Fruit fly (Drosophila melanogaster) whole organism, wandering third instar larva: Measurements from ENCODE around the gene CG14277.

Experiments used
- CrebA ChIP-seq: fragments of 200-800 bp; sonication (Bioruptor generic); optimal IDR thresholded peaks from 2 replicates; lab custom pipeline; 2016; ENCODE audit warnings: missing biosample characterization, mild to moderate bottlenecking, missing genetic modification characterization, borderline replicate concordance
- Rel ChIP-seq, 2 experiments: fragments of 200-800 bp; sonication (Bioruptor generic) in 1 of 2; optimal IDR thresholded peaks; 2 replicates in 1 of 2; 3 replicates in 1 of 2; lab custom pipeline; 2016 to 2019; ENCODE audit warnings: mild to moderate bottlenecking in 2 of 2, missing biosample characterization in 2 of 2, missing genetic modification characterization in 2 of 2, moderate library complexity in 1 of 2
- h ChIP-seq: fragments of 200-800 bp; sonication (Bioruptor generic); optimal IDR thresholded peaks from 3 replicates; lab custom pipeline; 2016; ENCODE audit warnings: missing biosample characterization, mild to moderate bottlenecking, missing genetic modification characterization
- pan ChIP-seq: fragments of >200 bp; optimal IDR thresholded peaks from 2 replicates; lab custom pipeline; 2017
- psq ChIP-seq: fragments of 200-800 bp; sonication (Bioruptor generic); optimal IDR thresholded peaks from 3 replicates; lab custom pipeline; 2017; ENCODE audit warnings: missing biosample characterization, mild to moderate bottlenecking, missing genetic modification characterization, moderate library complexity
- sage ChIP-seq: fragments of 200-800 bp; sonication (Bioruptor generic); optimal IDR thresholded peaks from 2 replicates; lab custom pipeline; 2016; ENCODE audit warnings: missing biosample characterization, mild to moderate bottlenecking, missing genetic modification characterization

dm6 chr2L:8229134-8229533 lies 13.2 kb upstream of the CG14277 start:
- TF ChIP-seq Rel (GFP tag; optimal IDR thresholded peaks at IDR 0.05; lab: Kevin White, UChicago) (no peak), Rel (tag; optimal IDR thresholded peaks at IDR 0.05; lab: Kevin White, UChicago) (no peak), psq (GFP tag; lab: Kevin White, UChicago) (no peak), sage (GFP tag; lab: Kevin White, UChicago) (no peak), pan (lab: Kevin White, UChicago) (no peak), CrebA (GFP tag; lab: Kevin White, UChicago) (no peak), h (no peak)
